Fruit fly (Drosophila melanogaster) whole organism: ENCODE results near the gene Tbcd.

ENCODE experiments used
- pan ChIP-seq: fragments of >200 bp; optimal IDR thresholded peaks from 2 replicates; lab custom pipeline; 2017
- usp ChIP-seq: fragments of >200 bp; optimal IDR thresholded peaks from 2 replicates; lab custom pipeline; 2017; ENCODE audit warnings: missing biosample characterization, missing genetic modification characterization, mixed read lengths

- TF ChIP-seq usp (GFP tag; lab: Kevin White, UChicago) (no peak), pan (lab: Kevin White, UChicago) (no peak)
These were observed 14.2 kb downstream of the Tbcd start for dm6 chr2L:2161244-2162243.
